Worm (Caenorhabditis elegans): ENCODE data around the gene glt-1.

DNA sequence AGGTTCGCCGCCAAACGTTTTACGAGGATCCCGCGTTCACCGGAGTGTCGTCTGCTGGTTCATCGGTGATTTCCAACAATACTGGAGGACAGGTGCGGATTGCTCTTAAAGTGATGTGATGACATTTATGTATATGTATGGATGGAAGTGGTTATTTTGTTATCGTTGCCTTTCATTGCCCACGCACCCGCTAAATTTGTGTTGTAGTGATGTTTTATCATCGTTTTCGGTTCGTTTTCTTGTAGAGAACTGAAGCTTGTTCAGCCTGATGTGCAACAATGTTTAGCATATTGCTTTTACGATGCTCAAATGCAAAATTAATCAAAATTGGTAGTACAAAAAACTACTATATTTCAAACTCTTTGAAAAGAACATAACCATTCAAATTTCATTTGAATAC, 52.0 kb downstream of the glt-1 start:
- TF ChIP-seq nhr-77 (tag; optimal IDR thresholded peaks at IDR 0.05) (no peak), unc-62 (GFP tag; optimal IDR thresholded peaks at IDR 0.05 in 1 of 2) (peak in 1 of 2 experiments; percentile 92), unc-62 (tag; optimal IDR thresholded peaks at IDR 0.05) (no peak)

Data from whole organism, L4 larva.